Worm (Caenorhabditis elegans) whole organism, L1 larva: ENCODE measurements around the gene acl-5.
A peak's percentile ranks its signal among the peaks of the same experiment; 100 is the strongest.

ENCODE experiments used
- C16A3.4 ChIP-seq: fragments of 150-350 bp; optimal IDR thresholded peaks from 2 replicates; lab custom pipeline; 2014; ENCODE audit warnings: missing biosample characterization, missing genetic modification characterization
- C34B4.2 ChIP-seq: sonication (generic microtip); optimal IDR thresholded peaks from 2 replicates; lab custom pipeline; 2017; ENCODE audit warnings: mild to moderate bottlenecking, missing genetic modification characterization, missing compliant biosample characterization
- alr-1 ChIP-seq: fragments of 200-800 bp; sonication (Bioruptor generic); optimal IDR thresholded peaks from 2 replicates; lab custom pipeline; 2018; ENCODE audit warnings: borderline replicate concordance, mild to moderate bottlenecking, missing genetic modification characterization, missing compliant biosample characterization
- aly-2 ChIP-seq: fragments of 150-350 bp; optimal IDR thresholded peaks from 2 replicates; lab custom pipeline; 2014; ENCODE audit warnings: missing biosample characterization, missing genetic modification characterization
- ama-1 ChIP-seq: fragments of 150-350 bp; optimal IDR thresholded peaks from 2 replicates; lab custom pipeline; 2014
- blmp-1 ChIP-seq: fragments of 150-350 bp; optimal IDR thresholded peaks from 2 replicates; lab custom pipeline; 2014; ENCODE audit warnings: missing biosample characterization, missing genetic modification characterization
- ceh-8 ChIP-seq: fragments of 200-800 bp; sonication (Bioruptor generic); optimal IDR thresholded peaks from 2 replicates; lab custom pipeline; 2018; ENCODE audit warnings: mild to moderate bottlenecking, missing genetic modification characterization, moderate library complexity, missing compliant biosample characterization
- ceh-90 ChIP-seq: sonication (generic microtip); optimal IDR thresholded peaks from 2 replicates; lab custom pipeline; 2016; ENCODE audit warnings: missing genetic modification characterization, missing compliant biosample characterization
- dpl-1 ChIP-seq, 3 experiments: fragments of 150-350 bp in 2 of 3; sonication (generic microtip) in 1 of 3; optimal IDR thresholded peaks; 2 replicates each; lab custom pipeline; 2014 to 2017; ENCODE audit warnings: missing biosample characterization in 3 of 3, missing genetic modification characterization in 3 of 3, missing genetic modification reagents in 3 of 3
- dsc-1 ChIP-seq: sonication (generic microtip); optimal IDR thresholded peaks from 2 replicates; lab custom pipeline; 2016; ENCODE audit warnings: mild to moderate bottlenecking, missing genetic modification characterization, missing compliant biosample characterization
- efl-1 ChIP-seq, 4 experiments: fragments of 150-350 bp; optimal IDR thresholded peaks in 3 of 4; peaks in 1 of 4; 1 replicate in 1 of 4; 2 replicates in 3 of 4; lab custom pipeline; 2014; ENCODE audit warnings: missing biosample characterization in 2 of 4, missing genetic modification characterization in 2 of 4, missing genetic modification reagents in 2 of 4
- elt-2 ChIP-seq: sonication (generic microtip); optimal IDR thresholded peaks from 2 replicates; lab custom pipeline; 2016; ENCODE audit warnings: missing genetic modification characterization, mild to moderate bottlenecking, inconsistent platforms, missing compliant biosample characterization, missing genetic modification reagents
- elt-3 ChIP-seq, 6 experiments: fragments of 150-350 bp in 1 of 6; sonication (generic microtip); optimal IDR thresholded peaks; 2 replicates each; lab custom pipeline; 2017 to 2018; ENCODE audit warnings: missing biosample characterization in 6 of 6, missing genetic modification characterization in 6 of 6, inconsistent platforms in 1 of 6
- ets-5 ChIP-seq: fragments of 200-800 bp; sonication (Bioruptor generic); IDR thresholded peaks from 2 replicates; pipeline ENCODE4 v1.3.6; 2022; ENCODE audit warnings: missing genetic modification characterization, missing compliant biosample characterization
- fkh-4 ChIP-seq: sonication (generic microtip); optimal IDR thresholded peaks from 2 replicates; lab custom pipeline; 2016; ENCODE audit warnings: missing compliant biosample characterization, missing genetic modification characterization, borderline replicate concordance
- fkh-8 ChIP-seq: sonication (generic microtip); optimal IDR thresholded peaks from 2 replicates; lab custom pipeline; 2016; ENCODE audit warnings: mild to moderate bottlenecking, missing genetic modification characterization, missing compliant biosample characterization
- grh-1 ChIP-seq: fragments of 200-800 bp; sonication (Bioruptor generic); IDR thresholded peaks from 2 replicates; pipeline ENCODE4 v1.3.6; 2022; ENCODE audit warnings: missing genetic modification reagents, missing genetic modification characterization, missing compliant biosample characterization
- irx-1 ChIP-seq: sonication (generic microtip); optimal IDR thresholded peaks from 2 replicates; lab custom pipeline; 2016; ENCODE audit warnings: missing genetic modification characterization, missing compliant biosample characterization
- isw-1 ChIP-seq: fragments of 200-800 bp; sonication (Bioruptor generic); IDR thresholded peaks from 2 replicates; pipeline ENCODE4 v1.3.6; 2022; ENCODE audit warnings: missing genetic modification characterization, missing compliant biosample characterization
- lin-13 ChIP-seq: fragments of 150-350 bp; optimal IDR thresholded peaks from 2 replicates; lab custom pipeline; 2014; ENCODE audit warnings: missing biosample characterization, missing genetic modification reagents, missing genetic modification characterization
- lin-15B ChIP-seq: fragments of 150-350 bp; sonication (generic microtip); optimal IDR thresholded peaks from 3 replicates; lab custom pipeline; 2014; ENCODE audit warnings: missing biosample characterization, missing genetic modification characterization
- lin-35 ChIP-seq, 2 experiments: fragments of 150-350 bp; optimal IDR thresholded peaks; 2 replicates each; lab custom pipeline; 2014; ENCODE audit warnings: missing biosample characterization in 2 of 2, missing genetic modification characterization in 2 of 2, missing genetic modification reagents in 2 of 2
- lir-3 ChIP-seq: sonication (generic microtip); optimal IDR thresholded peaks from 2 replicates; lab custom pipeline; 2016; ENCODE audit warnings: mild to moderate bottlenecking, missing genetic modification characterization, moderate library complexity, missing compliant biosample characterization; ENCODE audit not compliant: poor library complexity
- lsy-2 ChIP-seq, 2 experiments: fragments of 150-350 bp; optimal IDR thresholded peaks; 2 replicates each; lab custom pipeline; 2014; ENCODE audit warnings: missing biosample characterization in 2 of 2, missing genetic modification characterization in 2 of 2
- mab-9 ChIP-seq: fragments of 200-800 bp; sonication (Bioruptor generic); IDR thresholded peaks from 2 replicates; pipeline ENCODE4 v1.3.6; 2022; ENCODE audit warnings: missing genetic modification reagents, missing genetic modification characterization, missing compliant biosample characterization
- mep-1 ChIP-seq: fragments of 150-350 bp; optimal IDR thresholded peaks from 2 replicates; lab custom pipeline; 2014; ENCODE audit warnings: missing biosample characterization, missing genetic modification characterization
- nhr-11 ChIP-seq: fragments of 150-350 bp; optimal IDR thresholded peaks from 2 replicates; lab custom pipeline; 2014; ENCODE audit warnings: missing biosample characterization, missing genetic modification characterization
- nhr-19 ChIP-seq: fragments of 200-800 bp; sonication (Bioruptor generic); conservative IDR thresholded peaks from 2 replicates; pipeline ENCODE4 v1.3.6; 2022; ENCODE audit warnings: missing genetic modification characterization, missing compliant biosample characterization
- nhr-20 ChIP-seq: sonication (generic microtip); optimal IDR thresholded peaks from 2 replicates; lab custom pipeline; 2016; ENCODE audit warnings: mild to moderate bottlenecking, missing genetic modification characterization, missing compliant biosample characterization
- nhr-237 ChIP-seq: fragments of 150-350 bp; optimal IDR thresholded peaks from 2 replicates; lab custom pipeline; 2014; ENCODE audit warnings: missing biosample characterization, missing genetic modification characterization
- nhr-71 ChIP-seq: sonication (generic microtip); optimal IDR thresholded peaks from 2 replicates; lab custom pipeline; 2016; ENCODE audit warnings: mild to moderate bottlenecking, missing genetic modification characterization, moderate library complexity, missing compliant biosample characterization
- nhr-84 ChIP-seq: sonication (generic microtip); optimal IDR thresholded peaks from 2 replicates; lab custom pipeline; 2017; ENCODE audit warnings: missing biosample characterization, missing genetic modification characterization
- nhr-85 ChIP-seq: sonication (generic microtip); peaks from one replicate; lab custom pipeline; 2016; ENCODE audit warnings: missing genetic modification characterization, inconsistent platforms, missing compliant biosample characterization
- pqm-1 ChIP-seq: sonication (generic microtip); optimal IDR thresholded peaks from 3 replicates; lab custom pipeline; 2017; ENCODE audit warnings: missing biosample characterization, missing genetic modification characterization
- rnt-1 ChIP-seq: sonication (generic microtip); optimal IDR thresholded peaks from 2 replicates; lab custom pipeline; 2016; ENCODE audit warnings: mild to moderate bottlenecking, missing genetic modification characterization, moderate library complexity, missing compliant biosample characterization
- skn-1 ChIP-seq: fragments of 150-350 bp; optimal IDR thresholded peaks from 2 replicates; lab custom pipeline; 2014; ENCODE audit warnings: missing biosample characterization, missing genetic modification characterization
- snu-23 ChIP-seq: sonication (generic microtip); optimal IDR thresholded peaks from 2 replicates; lab custom pipeline; 2016; ENCODE audit warnings: missing genetic modification characterization, missing compliant biosample characterization
- sox-4 ChIP-seq: sonication (generic microtip); optimal IDR thresholded peaks from 2 replicates; lab custom pipeline; 2016; ENCODE audit warnings: missing genetic modification characterization, missing compliant biosample characterization
- sptf-1 ChIP-seq: fragments of 150-350 bp; optimal IDR thresholded peaks from 2 replicates; lab custom pipeline; 2014; ENCODE audit warnings: missing biosample characterization, missing genetic modification characterization
- sup-37 ChIP-seq: fragments of 200-800 bp; sonication (Bioruptor generic); optimal IDR thresholded peaks from 2 replicates; lab custom pipeline; 2018; ENCODE audit warnings: mild to moderate bottlenecking, missing genetic modification characterization, missing compliant biosample characterization
- unc-62 ChIP-seq: fragments of 150-350 bp; optimal IDR thresholded peaks from 2 replicates; lab custom pipeline; 2014; ENCODE audit warnings: missing biosample characterization, missing genetic modification reagents, missing genetic modification characterization
- unc-86 ChIP-seq: sonication (generic microtip); optimal IDR thresholded peaks from 2 replicates; lab custom pipeline; 2016; ENCODE audit warnings: missing genetic modification characterization, missing compliant biosample characterization
- unc-98 ChIP-seq: fragments of 200-800 bp; sonication (Bioruptor generic); IDR thresholded peaks from 2 replicates; pipeline ENCODE4 v1.3.6; 2022; ENCODE audit warnings: missing genetic modification characterization, missing compliant biosample characterization
- vab-15 ChIP-seq: sonication (generic microtip); optimal IDR thresholded peaks from 2 replicates; lab custom pipeline; 2017; ENCODE audit warnings: missing genotype, mild to moderate bottlenecking, missing genetic modification characterization, missing compliant biosample characterization
- zip-4 ChIP-seq: fragments of 200-800 bp; sonication (Bioruptor generic); optimal IDR thresholded peaks from 2 replicates; lab custom pipeline; 2018; ENCODE audit warnings: mild to moderate bottlenecking, missing genetic modification characterization, moderate library complexity, missing compliant biosample characterization
- ztf-11 ChIP-seq, 2 experiments: sonication (generic microtip); optimal IDR thresholded peaks; 2 replicates each; lab custom pipeline; 2016 to 2017; ENCODE audit warnings: missing genetic modification characterization in 2 of 2, missing biosample characterization in 1 of 2, missing compliant biosample characterization in 1 of 2
- ztf-4 ChIP-seq: fragments of 150-350 bp; optimal IDR thresholded peaks from 2 replicates; lab custom pipeline; 2014; ENCODE audit warnings: missing biosample characterization, missing genetic modification characterization

acl-5 gene

ce11 chrX:10327323-10328022 lies at the start of gene acl-5:
Gene acl-5 (minus strand): TSS chrX:10327456.
- TF ChIP-seq sox-4 (tag; lab: Kevin White, UChicago) (no peak), isw-1 (GFP tag; lab: Robert Waterston, UW) (no peak), nhr-71 (peak; percentile 17), ztf-11 (tag; optimal IDR thresholded peaks at IDR 0.05; lab: Kevin White, UChicago) (no peak), efl-1 (optimal IDR thresholded peaks at IDR 0.05; lab: Kevin White, UChicago) (no peak), efl-1 (GFP tag; optimal IDR thresholded peaks at IDR 0.05 in 1 of 2; lab: Kevin White, UChicago) (peak in 1 of 2 experiments; percentile 70), nhr-20 (peak; percentile 10), unc-86 (tag; lab: Kevin White, UChicago) (no peak), zip-4 (no peak), pqm-1 (no peak), lin-13 (GFP tag; lab: Kevin White, UChicago) (no peak), elt-3 (tag; optimal IDR thresholded peaks at IDR 0.05; lab: Kevin White, UChicago) (peak in 2 of 6 experiments; percentile 1 to 76), nhr-237 (no peak), nhr-85 (peak; percentile 59), lin-15B (tag; lab: Kevin White, UChicago) (no peak), fkh-4 (tag; lab: Kevin White, UChicago) (no peak), ztf-4 (tag; lab: Kevin White, UChicago) (no peak), ama-1 (lab: Kevin White, UChicago) (no peak), snu-23 (peak; percentile 9), blmp-1 (tag; lab: Kevin White, UChicago) (peak; percentile 84), grh-1 (no peak), ets-5 (GFP tag; lab: Robert Waterston, UW) (no peak), elt-2 (tag; lab: Kevin White, UChicago) (peak; percentile 33), dpl-1 (GFP tag; optimal IDR thresholded peaks at IDR 0.05; lab: Kevin White, UChicago) (no peak), rnt-1 (no peak), nhr-19 (GFP tag; lab: Robert Waterston, UW) (0 out of 2 replicates have a peak, but pooled peaks have one; percentile 15), ceh-8 (GFP tag; lab: Kevin White, UChicago) (no peak), vab-15 (tag; lab: Kevin White, UChicago) (no peak), nhr-84 (tag; lab: Kevin White, UChicago) (no peak), irx-1 (no peak), aly-2 (tag; lab: Kevin White, UChicago) (no peak), nhr-11 (no peak), lir-3 (no peak)

ce11 chrX:10376989-10377388 lies 49.7 kb upstream of the acl-5 start:
- TF ChIP-seq lin-35 (GFP tag; optimal IDR thresholded peaks at IDR 0.05; lab: Kevin White, UChicago) (no peak), fkh-8 (no peak), C34B4.2 (no peak), dsc-1 (tag; lab: Kevin White, UChicago) (no peak), C16A3.4 (tag; lab: Kevin White, UChicago) (no peak), sptf-1 (no peak), nhr-237 (no peak), sox-4 (tag; lab: Kevin White, UChicago) (no peak), mep-1 (tag; lab: Kevin White, UChicago) (no peak), ceh-90 (tag; lab: Kevin White, UChicago) (no peak), skn-1 (tag; lab: Kevin White, UChicago) (no peak), unc-98 (no peak), lsy-2 (tag; optimal IDR thresholded peaks at IDR 0.05; lab: Kevin White, UChicago) (no peak), ztf-4 (tag; lab: Kevin White, UChicago) (no peak), mab-9 (GFP tag; lab: Robert Waterston, UW) (no peak), alr-1 (tag; lab: Kevin White, UChicago) (no peak), sup-37 (no peak), unc-62 (GFP tag; lab: Kevin White, UChicago) (no peak)
